Worm (Caenorhabditis elegans): ENCODE data around the gene xrn-1.

The xrn-1 gene

ce11 chrII:14137538-14137937 lies 68.8 kb downstream of the xrn-1 start, which contains the start of gene K09E4.1:
TSS of gene K09E4.1 (plus strand) at chrII:14137838.
- TF ChIP-seq B0310.2 (tag; optimal IDR thresholded peaks at IDR 0.05), result no peak
- no peak for TF ChIP-seq aly-1 (tag; optimal IDR thresholded peaks at IDR 0.05)
- TF ChIP-seq hmbx-1 (tag; optimal IDR thresholded peaks at IDR 0.05), result no peak
- TF ChIP-seq hnd-1 (tag; optimal IDR thresholded peaks at IDR 0.05), result no peak
- no peak for TF ChIP-seq ets-7 (tag; optimal IDR thresholded peaks at IDR 0.05)
- TF ChIP-seq tbx-11 (GFP tag; IDR thresholded peaks at IDR 0.05), result no peak
- no peak for TF ChIP-seq scrt-1 (GFP tag; IDR thresholded peaks at IDR 0.05)
- no peak for TF ChIP-seq tbx-37 (GFP tag; conservative IDR thresholded peaks at IDR 0.05)
- no peak for TF ChIP-seq pes-1 (GFP tag; IDR thresholded peaks at IDR 0.05)
- TF ChIP-seq F13C5.2 (tag; optimal IDR thresholded peaks at IDR 0.05), result no peak
- no peak for TF ChIP-seq ceh-36 (tag; optimal IDR thresholded peaks at IDR 0.05)
- TF ChIP-seq flt-1 (GFP tag; IDR thresholded peaks at IDR 0.05), result no peak
- TF ChIP-seq ama-1 (optimal IDR thresholded peaks at IDR 0.05), result no peak

DNA sequence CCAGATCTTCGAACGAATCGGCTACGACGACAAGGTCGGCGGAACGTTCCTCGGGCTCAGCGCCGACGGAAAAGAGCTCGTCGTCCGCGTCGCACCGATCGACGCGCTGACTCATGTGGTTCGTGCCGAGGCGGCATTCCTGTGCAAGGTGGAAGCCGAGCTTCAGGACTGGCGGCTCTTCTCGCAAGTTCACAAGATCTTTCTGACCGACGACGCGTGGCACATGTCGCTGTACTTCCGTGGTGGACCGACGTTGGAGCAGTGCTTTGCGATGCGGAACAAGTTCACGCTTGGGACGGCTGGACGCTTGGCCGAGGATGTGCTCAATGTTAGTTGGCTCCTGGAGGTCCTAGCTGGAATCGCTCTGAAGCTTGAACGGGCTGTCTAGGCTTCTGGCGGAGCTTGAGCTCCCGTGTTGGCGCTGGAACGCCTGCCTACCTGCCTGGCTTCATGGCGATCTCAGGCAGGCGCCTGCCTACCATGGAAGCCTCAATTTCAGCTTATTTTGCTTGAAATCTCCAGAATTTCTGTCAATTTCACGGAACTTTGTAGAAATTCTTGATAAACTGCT lies 70.2 kb downstream of the xrn-1 start:
- TF ChIP-seq ets-7 (tag; optimal IDR thresholded peaks at IDR 0.05), result no peak
